Fruit fly (Drosophila melanogaster): Measurements from ENCODE around the gene Rbp.

- TF ChIP-seq CG8478 (optimal IDR thresholded peaks at IDR 0.05), result no peak
- TF ChIP-seq CTCF (optimal IDR thresholded peaks at IDR 0.05), result no peak
Measured at dm6 chr3R:15410689-15411587, 36.5 kb downstream of the Rbp start.
